Worm (Caenorhabditis elegans) whole organism, L4 larva: ENCODE measurements around the gene nhr-35.

Source experiments
- F49E8.2 ChIP-seq: sonication (generic microtip); optimal IDR thresholded peaks from 2 replicates; lab custom pipeline; 2016; ENCODE audit warnings: missing compliant biosample characterization, mild to moderate bottlenecking, missing genetic modification characterization, borderline replicate concordance
- T20F7.1 ChIP-seq: fragments of 200-800 bp; sonication (Bioruptor generic); optimal IDR thresholded peaks from 2 replicates; lab custom pipeline; 2018; ENCODE audit warnings: mild to moderate bottlenecking, missing genetic modification characterization, missing compliant biosample characterization
- Y5F2A.4 ChIP-seq: fragments of 200-800 bp; sonication (Bioruptor generic); optimal IDR thresholded peaks from 2 replicates; lab custom pipeline; 2018; ENCODE audit warnings: mild to moderate bottlenecking, missing genetic modification characterization, missing compliant biosample characterization
- Y75B8A.6 ChIP-seq: fragments of 200-800 bp; sonication (Bioruptor generic); IDR thresholded peaks from 2 replicates; pipeline ENCODE4 v1.3.6; 2022; ENCODE audit warnings: missing genetic modification reagents, missing genetic modification characterization, missing compliant biosample characterization
- ZK546.5 ChIP-seq, 2 experiments: sonication (generic microtip); optimal IDR thresholded peaks; 2 replicates each; lab custom pipeline; 2017; ENCODE audit warnings: missing biosample characterization in 2 of 2, missing genetic modification characterization in 2 of 2
- aha-1 ChIP-seq: fragments of 150-350 bp; peaks from one replicate; lab custom pipeline; 2014; ENCODE audit warnings: missing biosample characterization, missing genetic modification characterization
- arid-1 ChIP-seq: fragments of 200-800 bp; sonication (Bioruptor generic); conservative IDR thresholded peaks from 2 replicates; pipeline ENCODE4 v1.3.6; 2022; ENCODE audit warnings: missing genetic modification reagents, missing genetic modification characterization, missing compliant biosample characterization
- ceh-20 ChIP-seq: fragments of 200-800 bp; sonication (Bioruptor generic); IDR thresholded peaks from 2 replicates; pipeline ENCODE4 v1.3.6; 2022; ENCODE audit warnings: missing genetic modification reagents, missing genetic modification characterization, missing compliant biosample characterization
- ceh-62 ChIP-seq: sonication (generic microtip); optimal IDR thresholded peaks from 2 replicates; lab custom pipeline; 2017; ENCODE audit warnings: missing biosample characterization, missing genetic modification characterization
- ceh-82 ChIP-seq: sonication (generic microtip); optimal IDR thresholded peaks from 2 replicates; lab custom pipeline; 2017; ENCODE audit warnings: missing biosample characterization, missing genetic modification characterization
- daf-12 ChIP-seq: fragments of 150-350 bp; optimal IDR thresholded peaks from 2 replicates; lab custom pipeline; 2014; ENCODE audit warnings: missing biosample characterization, missing genetic modification reagents, missing genetic modification characterization
- daf-16 ChIP-seq, 3 experiments: sonication (generic microtip); optimal IDR thresholded peaks; 2 replicates each; lab custom pipeline; 2016 to 2017; ENCODE audit warnings: missing genetic modification characterization in 3 of 3, missing genetic modification reagents in 3 of 3, mild to moderate bottlenecking in 2 of 3, missing compliant biosample characterization in 2 of 3, missing biosample characterization in 1 of 3, moderate library complexity in 1 of 3
- daf-19 ChIP-seq: fragments of 200-800 bp; sonication (Bioruptor generic); conservative IDR thresholded peaks from 2 replicates; pipeline ENCODE4 v1.3.6; 2022; ENCODE audit warnings: missing genetic modification characterization, missing compliant biosample characterization
- dmd-9 ChIP-seq: fragments of 200-800 bp; sonication (Bioruptor generic); IDR thresholded peaks from 2 replicates; pipeline ENCODE4 v1.3.6; 2022; ENCODE audit warnings: missing genetic modification reagents, missing genetic modification characterization, missing compliant biosample characterization
- duxl-1 ChIP-seq: sonication (generic microtip); optimal IDR thresholded peaks from 2 replicates; lab custom pipeline; 2016; ENCODE audit warnings: mild to moderate bottlenecking, missing genetic modification characterization, moderate library complexity, missing compliant biosample characterization; ENCODE audit not compliant: poor library complexity
- dve-1 ChIP-seq: sonication (generic microtip); optimal IDR thresholded peaks from 2 replicates; lab custom pipeline; 2017; ENCODE audit warnings: antibody characterized with exemption, mild to moderate bottlenecking, missing genetic modification characterization, missing compliant biosample characterization; ENCODE audit not compliant: insufficient read depth
- fkh-10 ChIP-seq: fragments of 150-350 bp; optimal IDR thresholded peaks from 2 replicates; lab custom pipeline; 2014; ENCODE audit warnings: missing biosample characterization, missing genetic modification reagents, missing genetic modification characterization
- hif-1 ChIP-seq, 2 experiments: sonication (generic microtip); optimal IDR thresholded peaks; 2 replicates each; lab custom pipeline; 2016 to 2017; ENCODE audit warnings: missing compliant biosample characterization in 2 of 2, missing genetic modification characterization in 2 of 2, missing genetic modification reagents in 2 of 2, missing genotype in 2 of 2, mild to moderate bottlenecking in 1 of 2
- hlh-11 ChIP-seq: fragments of 200-800 bp; sonication (Bioruptor generic); optimal IDR thresholded peaks from 2 replicates; lab custom pipeline; 2018; ENCODE audit warnings: mild to moderate bottlenecking, missing genetic modification characterization, missing compliant biosample characterization
- hlh-30 ChIP-seq: sonication (generic microtip); optimal IDR thresholded peaks from 2 replicates; lab custom pipeline; 2017; ENCODE audit warnings: antibody characterized with exemption, mild to moderate bottlenecking, missing genetic modification characterization, missing compliant biosample characterization; ENCODE audit not compliant: insufficient read depth
- hmg-1.1 ChIP-seq: fragments of 200-800 bp; sonication (Bioruptor generic); IDR thresholded peaks from 2 replicates; pipeline ENCODE4 v1.3.6; 2022; ENCODE audit warnings: missing genetic modification reagents, missing genetic modification characterization, missing compliant biosample characterization
- jun-1 ChIP-seq: fragments of 150-350 bp; optimal IDR thresholded peaks from 2 replicates; lab custom pipeline; 2014; ENCODE audit warnings: missing biosample characterization, missing genetic modification reagents, missing genetic modification characterization
- lim-7 ChIP-seq: fragments of 200-800 bp; sonication (Bioruptor generic); IDR thresholded peaks from 2 replicates; pipeline ENCODE4 v1.3.6; 2022; ENCODE audit warnings: missing genetic modification characterization, missing compliant biosample characterization
- lsy-2 ChIP-seq, 2 experiments: fragments of 150-350 bp in 1 of 2; sonication (generic microtip) in 1 of 2; optimal IDR thresholded peaks; 2 replicates each; lab custom pipeline; 2014 to 2017; ENCODE audit warnings: missing biosample characterization in 2 of 2, missing genetic modification characterization in 2 of 2
- madf-5 ChIP-seq, 2 experiments: fragments of 200-800 bp; sonication (Bioruptor generic); IDR thresholded peaks; 2 replicates each; pipeline ENCODE4 v1.3.6; 2022; ENCODE audit warnings: missing compliant biosample characterization in 2 of 2, missing genetic modification characterization in 2 of 2
- madf-9 ChIP-seq: fragments of 200-800 bp; sonication (Bioruptor generic); conservative IDR thresholded peaks from 2 replicates; pipeline ENCODE4 v1.3.6; 2022; ENCODE audit warnings: missing genetic modification reagents, missing genetic modification characterization, missing compliant biosample characterization
- mdl-1 ChIP-seq, 2 experiments: fragments of 150-350 bp in 1 of 2; sonication (generic microtip) in 1 of 2; optimal IDR thresholded peaks; 2 replicates each; lab custom pipeline; 2014 to 2017; ENCODE audit warnings: missing biosample characterization in 2 of 2, missing genetic modification characterization in 2 of 2
- mes-2 ChIP-seq: sonication (generic microtip); optimal IDR thresholded peaks from 2 replicates; lab custom pipeline; 2016; ENCODE audit warnings: missing genotype, mild to moderate bottlenecking, missing genetic modification characterization, missing compliant biosample characterization; ENCODE audit not compliant: poor library complexity, severe bottlenecking
- mxl-2 ChIP-seq: fragments of 200-800 bp; sonication (Bioruptor generic); conservative IDR thresholded peaks from 2 replicates; pipeline ENCODE4 v1.3.6; 2022; ENCODE audit warnings: missing genetic modification reagents, missing genetic modification characterization, missing compliant biosample characterization
- nhr-10 ChIP-seq: fragments of 150-350 bp; optimal IDR thresholded peaks from 2 replicates; lab custom pipeline; 2014; ENCODE audit warnings: missing biosample characterization, missing genetic modification characterization
- nhr-102 ChIP-seq: sonication (generic microtip); optimal IDR thresholded peaks from 2 replicates; lab custom pipeline; 2016; ENCODE audit warnings: mild to moderate bottlenecking, missing genetic modification characterization, moderate library complexity, missing compliant biosample characterization
- nhr-25 ChIP-seq: sonication (generic microtip); optimal IDR thresholded peaks from 2 replicates; lab custom pipeline; 2017; ENCODE audit warnings: missing genetic modification characterization, mild to moderate bottlenecking, missing compliant biosample characterization, antibody characterized with exemption, moderate library complexity, borderline replicate concordance; ENCODE audit not compliant: insufficient read depth
- nhr-28 ChIP-seq: fragments of 150-350 bp; optimal IDR thresholded peaks from 2 replicates; lab custom pipeline; 2014; ENCODE audit warnings: missing biosample characterization, missing genetic modification characterization
- nhr-77 ChIP-seq: fragments of 150-350 bp; optimal IDR thresholded peaks from 2 replicates; lab custom pipeline; 2014; ENCODE audit warnings: missing biosample characterization, missing genetic modification characterization
- php-3 ChIP-seq: fragments of 200-800 bp; sonication (Bioruptor generic); IDR thresholded peaks from 2 replicates; pipeline ENCODE4 v1.3.6; 2022; ENCODE audit warnings: missing genetic modification reagents, missing genetic modification characterization, missing compliant biosample characterization
- rbr-2 ChIP-seq: sonication (generic microtip); optimal IDR thresholded peaks from 2 replicates; lab custom pipeline; 2016; ENCODE audit warnings: missing genotype, missing genetic modification characterization, missing compliant biosample characterization
- spr-1 ChIP-seq: sonication (generic microtip); optimal IDR thresholded peaks from 2 replicates; lab custom pipeline; 2016; ENCODE audit warnings: mild to moderate bottlenecking, missing genetic modification characterization, missing compliant biosample characterization
- spr-3 ChIP-seq: fragments of 200-800 bp; sonication (Bioruptor generic); optimal IDR thresholded peaks from 2 replicates; lab custom pipeline; 2018; ENCODE audit warnings: mild to moderate bottlenecking, missing genetic modification characterization, missing compliant biosample characterization
- tra-1 ChIP-seq: fragments of 200-800 bp; sonication (Bioruptor generic); IDR thresholded peaks from 2 replicates; pipeline ENCODE4 v1.3.6; 2022; ENCODE audit warnings: missing genetic modification reagents, missing genetic modification characterization, missing compliant biosample characterization
- unc-130 ChIP-seq: sonication (generic microtip); optimal IDR thresholded peaks from 2 replicates; lab custom pipeline; 2016; ENCODE audit warnings: missing genetic modification reagents, missing genetic modification characterization, missing compliant biosample characterization
- unc-62 ChIP-seq, 3 experiments: fragments of 150-350 bp in 1 of 3; sonication (generic microtip); optimal IDR thresholded peaks in 2 of 3; peaks in 1 of 3; 1 replicate in 1 of 3; 2 replicates in 2 of 3; lab custom pipeline; 2014 to 2017; ENCODE audit warnings: missing biosample characterization in 3 of 3, missing genetic modification characterization in 3 of 3, missing genetic modification reagents in 3 of 3, missing genotype in 1 of 3

The nhr-35 gene

ce11 chrX:4532160-4532741 is at the start of gene nhr-35 (continued):
- TF ChIP-seq daf-12 (no peak), dmd-9 (0 out of 2 replicates have a peak, but pooled peaks have one; percentile 43), aha-1 (tag; lab: Kevin White, UChicago) (peak; percentile 0), tra-1 (peak; percentile 93), arid-1 (GFP tag; lab: Robert Waterston, UW) (0 out of 2 replicates have a peak, but pooled peaks have one; percentile 15), nhr-77 (tag; lab: Kevin White, UChicago) (peak; percentile 80), madf-5 (GFP tag; IDR thresholded peaks at IDR 0.05; lab: Robert Waterston, UW) (no peak), hlh-30 (tag; lab: Kevin White, UChicago) (peak; percentile 99), nhr-102 (tag; lab: Kevin White, UChicago) (peak; percentile 93), hif-1 (tag; optimal IDR thresholded peaks at IDR 0.05; lab: Kevin White, UChicago) (peak in 1 of 2 experiments; percentile 68), spr-1 (no peak), nhr-28 (tag; lab: Kevin White, UChicago) (peak; percentile 97), mes-2 (tag; lab: Kevin White, UChicago) (peak; percentile 38), F49E8.2 (tag; lab: Kevin White, UChicago) (no peak), daf-19 (GFP tag; lab: Robert Waterston, UW) (0 out of 2 replicates have a peak, but pooled peaks have one; percentile 9), nhr-10 (no peak), ceh-82 (no peak), rbr-2 (tag; lab: Kevin White, UChicago) (peak; percentile 19)

ce11 chrX:4484072-4484471 is 48.4 kb upstream of the nhr-35 start:
- TF ChIP-seq jun-1 = no peak
- TF ChIP-seq mdl-1 (tag; optimal IDR thresholded peaks at IDR 0.05; lab: Kevin White, UChicago) = no peak
- TF ChIP-seq hlh-30 (tag; lab: Kevin White, UChicago) = peak; percentile 62
- TF ChIP-seq unc-62 (GFP tag; optimal IDR thresholded peaks at IDR 0.05 in 1 of 2; lab: Kevin White, UChicago) = no peak
- no peak for TF ChIP-seq unc-62 (tag; optimal IDR thresholded peaks at IDR 0.05; lab: Kevin White, UChicago)
- TF ChIP-seq hmg-1.1 (GFP tag; lab: Robert Waterston, UW) = no peak
- no peak for TF ChIP-seq nhr-25 (tag; lab: Kevin White, UChicago)
- TF ChIP-seq ceh-62 = no peak
- TF ChIP-seq aha-1 (tag; lab: Kevin White, UChicago) = peak; percentile 15
- TF ChIP-seq T20F7.1 (GFP tag; lab: Kevin White, UChicago) = no peak
- peak; percentile 7 for TF ChIP-seq nhr-28 (tag; lab: Kevin White, UChicago)

- TF ChIP-seq php-3 (GFP tag; lab: Robert Waterston, UW) = no peak
- peak; percentile 12 for TF ChIP-seq rbr-2 (tag; lab: Kevin White, UChicago)
- no peak for TF ChIP-seq ceh-20
- peak in 1 of 2 experiments; percentile 13 for TF ChIP-seq hif-1 (tag; optimal IDR thresholded peaks at IDR 0.05; lab: Kevin White, UChicago)
- TF ChIP-seq jun-1 = no peak
- no peak for TF ChIP-seq mxl-2
- TF ChIP-seq spr-3 (GFP tag; lab: Kevin White, UChicago) = no peak
- TF ChIP-seq fkh-10 (GFP tag; lab: Kevin White, UChicago) = peak; percentile 52
- no peak for TF ChIP-seq unc-62 (GFP tag; optimal IDR thresholded peaks at IDR 0.05 in 1 of 2; lab: Kevin White, UChicago)
- TF ChIP-seq unc-62 (tag; optimal IDR thresholded peaks at IDR 0.05; lab: Kevin White, UChicago) = no peak
- TF ChIP-seq mes-2 (tag; lab: Kevin White, UChicago) = no peak
- TF ChIP-seq lim-7 (GFP tag; lab: Robert Waterston, UW) = no peak
- no peak for TF ChIP-seq Y5F2A.4 (GFP tag; lab: Kevin White, UChicago)
- TF ChIP-seq hlh-11 (tag; lab: Kevin White, UChicago) = no peak
- TF ChIP-seq dve-1 = no peak
- no peak for TF ChIP-seq madf-9
- no peak for TF ChIP-seq ZK546.5 (tag; optimal IDR thresholded peaks at IDR 0.05; lab: Kevin White, UChicago)
- TF ChIP-seq lsy-2 (tag; optimal IDR thresholded peaks at IDR 0.05; lab: Kevin White, UChicago) = peak in 1 of 2 experiments; percentile 15
- no peak for TF ChIP-seq duxl-1 (tag; lab: Kevin White, UChicago)
- no peak for TF ChIP-seq spr-1
- TF ChIP-seq aha-1 (tag; lab: Kevin White, UChicago) = peak; percentile 98
- no peak for TF ChIP-seq daf-16 (GFP tag; optimal IDR thresholded peaks at IDR 0.05; lab: Kevin White, UChicago)
- no peak for TF ChIP-seq daf-16 (tag; optimal IDR thresholded peaks at IDR 0.05; lab: Kevin White, UChicago)
- TF ChIP-seq unc-130 (GFP tag; lab: Kevin White, UChicago) = no peak
- no peak for TF ChIP-seq Y75B8A.6
Measured at ce11 chrX:4488807-4489336, 43.6 kb upstream of the nhr-35 start, which contains the start of gene ncr-1. Gene ncr-1 (minus strand): TSS chrX:4488857.
